Worm (Caenorhabditis elegans) whole organism, mixed stage, embryonic: ENCODE results near the gene C31B8.12.

Experiments
- M03D4.4 ChIP-seq: sonication (generic microtip); optimal IDR thresholded peaks from 2 replicates; lab custom pipeline; 2017; ENCODE audit warnings: mild to moderate bottlenecking, missing genetic modification characterization, missing compliant biosample characterization
- bed-3 ChIP-seq: fragments of 200-800 bp; sonication (Bioruptor generic); optimal IDR thresholded peaks from 3 replicates; lab custom pipeline; 2018; ENCODE audit warnings: mild to moderate bottlenecking, missing genetic modification characterization, moderate library complexity, missing compliant biosample characterization
- blmp-1 ChIP-seq: fragments of 150-350 bp; optimal IDR thresholded peaks from 2 replicates; lab custom pipeline; 2014; ENCODE audit warnings: missing biosample characterization, missing genetic modification characterization
- ceh-39 ChIP-seq: fragments of 150-350 bp; optimal IDR thresholded peaks from 2 replicates; lab custom pipeline; 2014; ENCODE audit warnings: missing biosample characterization, missing genetic modification characterization
- ceh-43 ChIP-seq: fragments of 200-800 bp; sonication (Bioruptor generic); optimal IDR thresholded peaks from 2 replicates; lab custom pipeline; 2018; ENCODE audit warnings: mild to moderate bottlenecking, missing genetic modification characterization, moderate library complexity, missing compliant biosample characterization
- ces-1 ChIP-seq: fragments of 150-350 bp; optimal IDR thresholded peaks from 2 replicates; lab custom pipeline; 2014; ENCODE audit warnings: missing biosample characterization, missing genetic modification reagents, missing genetic modification characterization
- drap-1 ChIP-seq: fragments of 200-800 bp; sonication (Bioruptor generic); optimal IDR thresholded peaks from 3 replicates; lab custom pipeline; 2018; ENCODE audit warnings: mild to moderate bottlenecking, missing genetic modification characterization, missing compliant biosample characterization
- elt-1 ChIP-seq: sonication (generic microtip); optimal IDR thresholded peaks from 2 replicates; lab custom pipeline; 2017; ENCODE audit warnings: missing genetic modification characterization, mild to moderate bottlenecking, missing compliant biosample characterization, antibody characterized with exemption, moderate library complexity, borderline replicate concordance; ENCODE audit not compliant: insufficient read depth
- elt-3 ChIP-seq: fragments of 150-350 bp; optimal IDR thresholded peaks from 2 replicates; lab custom pipeline; 2014; ENCODE audit warnings: missing biosample characterization, missing genetic modification characterization
- flh-1 ChIP-seq: fragments of 200-800 bp; sonication (Bioruptor generic); optimal IDR thresholded peaks from 2 replicates; lab custom pipeline; 2018; ENCODE audit warnings: mild to moderate bottlenecking, missing genetic modification characterization, moderate library complexity, missing compliant biosample characterization
- ham-2 ChIP-seq: fragments of 200-800 bp; sonication (Bioruptor generic); optimal IDR thresholded peaks from 2 replicates; lab custom pipeline; 2018; ENCODE audit warnings: mild to moderate bottlenecking, missing genetic modification characterization, missing compliant biosample characterization
- hlh-1 ChIP-seq: fragments of 150-350 bp; optimal IDR thresholded peaks from 2 replicates; lab custom pipeline; 2014; ENCODE audit warnings: missing biosample characterization, missing genetic modification reagents, missing genetic modification characterization
- lin-13 ChIP-seq: fragments of 150-350 bp; optimal IDR thresholded peaks from 2 replicates; lab custom pipeline; 2014; ENCODE audit warnings: missing biosample characterization, missing genetic modification characterization
- mab-5 ChIP-seq: fragments of 150-350 bp; optimal IDR thresholded peaks from 2 replicates; lab custom pipeline; 2014; ENCODE audit warnings: missing biosample characterization, missing genetic modification characterization
- mep-1 ChIP-seq: fragments of 150-350 bp; optimal IDR thresholded peaks from 2 replicates; lab custom pipeline; 2017; ENCODE audit warnings: missing biosample characterization, missing genetic modification reagents, missing genetic modification characterization, inconsistent platforms
- mls-2 ChIP-seq: sonication (generic microtip); optimal IDR thresholded peaks from 2 replicates; lab custom pipeline; 2016; ENCODE audit warnings: mild to moderate bottlenecking, missing genetic modification characterization, moderate library complexity, missing compliant biosample characterization
- nhr-12 ChIP-seq: fragments of 150-350 bp; optimal IDR thresholded peaks from 2 replicates; lab custom pipeline; 2014; ENCODE audit warnings: missing biosample characterization, missing genetic modification characterization
- nhr-2 ChIP-seq: fragments of 150-350 bp; optimal IDR thresholded peaks from 2 replicates; lab custom pipeline; 2014; ENCODE audit warnings: missing biosample characterization, missing genetic modification characterization
- nhr-237 ChIP-seq: fragments of 150-350 bp; optimal IDR thresholded peaks from 2 replicates; lab custom pipeline; 2014; ENCODE audit warnings: missing biosample characterization, missing genetic modification characterization
- nhr-28 ChIP-seq: fragments of 150-350 bp; optimal IDR thresholded peaks from 2 replicates; lab custom pipeline; 2014; ENCODE audit warnings: missing biosample characterization, missing genetic modification characterization
- nhr-76 ChIP-seq: sonication (generic microtip); optimal IDR thresholded peaks from 2 replicates; lab custom pipeline; 2017; ENCODE audit warnings: missing biosample characterization, missing genetic modification characterization
- pha-4 ChIP-seq: fragments of 150-350 bp; optimal IDR thresholded peaks from 2 replicates; lab custom pipeline; 2018; ENCODE audit warnings: missing biosample characterization, missing genetic modification reagents, missing genetic modification characterization
- sem-2 ChIP-seq: fragments of 200-800 bp; sonication (Bioruptor generic); optimal IDR thresholded peaks from 2 replicates; lab custom pipeline; 2018; ENCODE audit warnings: mild to moderate bottlenecking, missing genetic modification characterization, missing compliant biosample characterization
- snpc-4 ChIP-seq: fragments of 150-350 bp; optimal IDR thresholded peaks from 2 replicates; lab custom pipeline; 2014; ENCODE audit warnings: missing biosample characterization, missing genetic modification characterization
- unc-39 ChIP-seq: fragments of 150-350 bp; optimal IDR thresholded peaks from 2 replicates; lab custom pipeline; 2014; ENCODE audit warnings: missing biosample characterization, missing genetic modification characterization
- unc-62 ChIP-seq: fragments of 150-350 bp; optimal IDR thresholded peaks from 2 replicates; lab custom pipeline; 2014; ENCODE audit warnings: missing biosample characterization, missing genetic modification reagents, missing genetic modification characterization
- zip-8 ChIP-seq: fragments of 150-350 bp; optimal IDR thresholded peaks from 2 replicates; lab custom pipeline; 2014; ENCODE audit warnings: missing biosample characterization, missing genetic modification characterization
- ztf-11 ChIP-seq: fragments of 150-350 bp; optimal IDR thresholded peaks from 2 replicates; lab custom pipeline; 2014; ENCODE audit warnings: missing biosample characterization, missing genetic modification characterization

C31B8.12 gene

DNA sequence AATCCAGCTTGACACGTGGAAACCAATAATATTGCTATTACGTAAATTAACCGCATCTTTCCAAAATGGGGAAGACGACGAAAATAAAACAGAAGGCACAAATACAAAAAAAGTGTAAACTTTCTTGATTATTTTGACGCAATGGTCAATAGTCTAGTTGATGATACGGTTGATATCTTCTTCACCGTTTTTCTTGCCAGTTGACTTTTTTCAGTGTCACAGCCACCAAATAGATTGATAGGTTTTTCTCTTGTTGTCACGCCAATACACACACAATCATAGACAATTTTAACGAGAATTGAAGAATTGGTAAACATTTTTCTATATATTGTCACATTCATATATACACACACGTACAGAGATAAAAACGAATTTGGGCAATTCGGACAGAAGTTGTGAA is 17.9 kb downstream of the C31B8.12 start, which contains the start of gene zmp-3:
Gene zmp-3 (minus strand): TSS at position 101 of the 400 bp plus-strand sequence.
- TF ChIP-seq nhr-28: no peak
- TF ChIP-seq flh-1 (GFP tag; lab: Kevin White, UChicago): no peak
- no peak for TF ChIP-seq ceh-43 (GFP tag; lab: Kevin White, UChicago)
- no peak for TF ChIP-seq mab-5
- TF ChIP-seq ham-2: no peak
- no peak for TF ChIP-seq elt-3 (tag; lab: Kevin White, UChicago)
- no peak for TF ChIP-seq nhr-237 (tag; lab: Kevin White, UChicago)
- no peak for TF ChIP-seq sem-2 (GFP tag; lab: Kevin White, UChicago)
- TF ChIP-seq bed-3 (GFP tag; lab: Kevin White, UChicago): no peak
- TF ChIP-seq mep-1 (tag; lab: Kevin White, UChicago): no peak
- no peak for TF ChIP-seq snpc-4
- no peak for TF ChIP-seq ztf-11 (tag; lab: Kevin White, UChicago)

DNA sequence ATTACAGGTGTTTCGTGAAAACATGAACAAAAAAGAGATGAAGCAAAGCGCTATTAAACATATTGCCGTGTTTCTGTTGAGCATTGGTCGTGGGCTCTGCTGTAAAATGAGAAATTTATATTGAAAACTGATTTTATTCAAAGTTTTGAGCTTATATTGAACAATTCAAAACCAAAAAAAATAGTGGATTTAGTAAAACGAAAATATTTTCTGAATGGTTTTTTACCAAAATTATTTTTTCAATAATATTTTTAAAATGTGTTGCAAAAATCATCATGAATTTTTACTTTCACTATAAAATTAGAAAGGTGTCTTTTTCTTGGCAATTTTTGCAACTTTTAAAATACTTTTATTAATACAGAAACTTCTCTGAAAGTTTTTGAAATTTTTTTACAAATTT is 24.2 kb downstream of the C31B8.12 start, which contains the start of gene C31B8.7:
Gene C31B8.7 (minus strand): TSS at position 101 of the 400 bp plus-strand sequence.
- no peak for TF ChIP-seq ztf-11 (tag; lab: Kevin White, UChicago)
- no peak for TF ChIP-seq bed-3 (GFP tag; lab: Kevin White, UChicago)
- TF ChIP-seq M03D4.4 (tag; lab: Kevin White, UChicago): no peak
- no peak for TF ChIP-seq hlh-1 (tag; lab: Kevin White, UChicago)
- TF ChIP-seq unc-39 (tag; lab: Kevin White, UChicago): no peak
- TF ChIP-seq ces-1 (GFP tag; lab: Kevin White, UChicago): no peak
- no peak for TF ChIP-seq elt-3 (tag; lab: Kevin White, UChicago)
- TF ChIP-seq lin-13: no peak
- TF ChIP-seq pha-4 (tag; lab: Kevin White, UChicago): no peak
- TF ChIP-seq nhr-28: no peak
- TF ChIP-seq, all 35 proteins: peak for 0

DNA sequence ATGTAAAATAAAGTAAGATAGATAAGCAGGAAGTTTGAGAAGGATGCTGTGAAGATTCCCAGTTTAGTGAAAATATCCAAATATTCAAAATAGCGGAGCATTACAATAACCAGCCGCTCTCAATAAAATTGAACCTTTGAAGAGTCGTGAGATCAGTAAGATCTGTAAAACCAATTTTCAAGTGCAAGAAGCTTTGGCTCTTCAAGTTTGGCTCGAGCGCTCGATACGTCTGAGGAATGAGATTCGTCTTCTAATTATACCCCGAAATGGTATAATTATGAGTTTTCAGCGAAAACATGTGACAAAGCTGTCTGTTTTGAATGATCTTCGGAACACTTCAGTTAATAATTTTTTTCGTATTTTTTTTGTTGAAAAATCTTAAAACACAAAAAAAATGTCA is 27.6 kb downstream of the C31B8.12 start, which contains the start of gene str-46:
Gene str-46 (minus strand): TSS at position 101 of the 400 bp plus-strand sequence.
- TF ChIP-seq blmp-1 (no peak), nhr-237 (tag; lab: Kevin White, UChicago) (no peak), nhr-76 (tag; lab: Kevin White, UChicago) (no peak), unc-62 (GFP tag; lab: Kevin White, UChicago) (no peak), mep-1 (tag; lab: Kevin White, UChicago) (no peak)

DNA sequence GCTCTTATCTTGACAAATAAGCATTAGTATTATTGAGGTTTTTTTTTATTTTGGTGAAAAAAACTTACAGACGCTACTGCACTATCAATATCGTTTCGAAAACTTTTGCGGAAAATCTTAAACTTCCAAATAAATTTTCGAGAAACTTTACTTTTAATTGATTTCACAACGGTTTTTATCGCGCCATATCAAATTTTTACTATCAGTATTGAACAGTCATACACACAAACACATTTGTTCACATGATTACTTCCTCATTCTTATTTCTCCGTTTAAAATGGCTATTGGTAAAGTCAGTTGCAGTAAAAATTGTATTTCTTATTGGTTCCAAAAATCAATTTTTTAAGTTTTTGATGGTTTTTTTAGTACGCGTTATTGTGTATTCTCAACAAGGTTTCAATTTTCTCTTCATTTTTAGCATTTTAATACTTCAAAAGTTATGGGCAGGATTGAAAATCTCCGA is 31.2 kb downstream of the C31B8.12 start, which contains the start of gene pals-32:
Gene pals-32 (plus strand): TSS at position 413 of the 463 bp plus-strand sequence.
- TF ChIP-seq elt-1: no peak
- TF ChIP-seq, all 35 proteins: peak for 0

DNA sequence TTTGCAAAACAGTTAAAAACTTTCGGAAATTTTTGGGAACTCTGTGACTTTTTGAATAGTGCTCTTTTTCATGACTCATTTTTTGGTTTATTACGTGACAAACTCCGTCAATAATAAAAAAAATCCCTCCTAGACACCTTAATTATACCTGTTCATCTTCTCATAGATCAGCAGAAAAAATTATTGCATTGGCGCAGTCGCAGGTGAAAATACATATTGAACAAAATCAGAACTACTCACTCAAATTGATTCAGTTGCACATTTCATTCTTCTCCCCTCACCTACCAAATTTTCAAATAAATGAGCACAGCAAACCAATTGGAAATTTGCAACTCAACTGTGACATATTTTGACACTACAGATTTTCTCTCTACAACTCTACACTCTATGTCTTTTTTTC is 34.5 kb downstream of the C31B8.12 start, which contains the start of gene srh-127:
Gene srh-127 (plus strand): TSS at position 301 of the 400 bp plus-strand sequence.
- TF ChIP-seq M03D4.4 (tag; lab: Kevin White, UChicago): no peak
- TF ChIP-seq ceh-43 (GFP tag; lab: Kevin White, UChicago): no peak
- no peak for TF ChIP-seq ztf-11 (tag; lab: Kevin White, UChicago)
- no peak for TF ChIP-seq pha-4 (tag; lab: Kevin White, UChicago)
- TF ChIP-seq unc-62 (GFP tag; lab: Kevin White, UChicago): no peak
- no peak for TF ChIP-seq ceh-39 (tag; lab: Kevin White, UChicago)
- TF ChIP-seq snpc-4: no peak
- no peak for TF ChIP-seq elt-3 (tag; lab: Kevin White, UChicago)
- no peak for TF ChIP-seq ham-2
- no peak for TF ChIP-seq ces-1 (GFP tag; lab: Kevin White, UChicago)
- TF ChIP-seq hlh-1 (tag; lab: Kevin White, UChicago): no peak
- no peak for TF ChIP-seq drap-1 (GFP tag; lab: Kevin White, UChicago)
- no peak for TF ChIP-seq bed-3 (GFP tag; lab: Kevin White, UChicago)
- no peak for TF ChIP-seq nhr-12 (tag; lab: Kevin White, UChicago)
- TF ChIP-seq unc-39 (tag; lab: Kevin White, UChicago): no peak
- no peak for TF ChIP-seq mls-2 (tag; lab: Kevin White, UChicago)
- TF ChIP-seq mep-1 (tag; lab: Kevin White, UChicago): no peak
- no peak for TF ChIP-seq nhr-2 (tag; lab: Kevin White, UChicago)
- TF ChIP-seq nhr-76 (tag; lab: Kevin White, UChicago): no peak
- TF ChIP-seq zip-8 (tag; lab: Kevin White, UChicago): no peak
- TF ChIP-seq, all 35 proteins: peak for 0

DNA sequence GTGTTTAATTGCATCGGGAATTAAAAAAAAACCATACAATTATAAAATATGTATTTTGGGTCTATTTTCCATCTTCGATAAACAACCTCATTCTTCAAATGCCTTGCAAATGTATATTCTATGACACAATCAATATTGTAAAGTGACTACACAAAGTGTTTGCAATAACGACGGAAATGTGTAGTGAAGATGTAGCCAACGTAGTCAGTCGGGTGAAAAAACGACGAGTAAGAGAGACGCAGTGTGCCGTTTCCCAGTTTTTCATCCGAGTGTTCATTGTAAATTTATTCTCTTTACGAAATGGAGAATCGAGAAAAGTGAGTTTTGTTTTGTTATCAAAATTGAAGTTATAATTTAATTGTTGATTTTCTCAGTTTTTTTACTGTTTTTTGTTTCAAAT is 35.5 kb downstream of the C31B8.12 start, which contains the start of gene F37B4.15:
Gene F37B4.15 (plus strand): TSS at position 301 of the 400 bp plus-strand sequence.
- TF ChIP-seq sem-2 (GFP tag; lab: Kevin White, UChicago): no peak
- TF ChIP-seq, all 35 proteins: peak for 0
